Fruit fly (Drosophila melanogaster): Measurements from ENCODE around the gene mip130.

The mip130 gene

DNA sequence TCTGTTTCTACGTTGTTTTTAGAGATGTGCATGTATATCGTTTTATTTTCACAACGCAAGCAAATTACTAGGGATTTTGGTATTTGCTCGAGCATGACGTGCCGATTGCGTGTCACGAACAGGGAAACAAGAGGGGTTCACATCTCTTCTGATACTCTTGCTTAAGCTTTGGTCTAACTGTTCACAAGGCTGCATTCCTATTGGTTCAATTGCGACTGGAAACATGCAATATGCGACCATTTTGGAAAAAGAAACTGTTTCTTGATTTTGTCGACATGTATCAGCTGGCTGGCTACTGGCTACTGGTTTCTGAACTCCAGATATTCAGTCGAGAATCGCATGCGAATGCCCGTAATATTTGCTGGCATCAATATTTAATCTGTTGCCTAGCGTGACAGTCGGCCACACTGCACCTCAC lies 27.9 kb upstream of the mip130 start, which contains the start of gene Coa8 (continued):
- TF ChIP-seq CG12391 (tag; optimal IDR thresholded peaks at IDR 0.05), result peak; percentile 39
- 0 out of 2 replicates have a peak, but pooled peaks have one; percentile 30 for TF ChIP-seq CG14014 (GFP tag; IDR thresholded peaks at IDR 0.05)
- TF ChIP-seq bsh (GFP tag; optimal IDR thresholded peaks at IDR 0.05), result peak in 1 of 2 experiments; percentile 11
- TF ChIP-seq Scr (GFP tag; IDR thresholded peaks at IDR 0.05; ENCODE audit: partially characterized antibody), result peak; percentile 11
- TF ChIP-seq CG1529 (GFP tag; optimal IDR thresholded peaks at IDR 0.05), result no peak
- no peak for TF ChIP-seq sens-2 (GFP tag; IDR thresholded peaks at IDR 0.05)
- TF ChIP-seq CG18599 (GFP tag; optimal IDR thresholded peaks at IDR 0.05), result peak; percentile 56
- no peak for TF ChIP-seq CG1792 (GFP tag; optimal IDR thresholded peaks at IDR 0.05)
- TF ChIP-seq Dfd (GFP tag; optimal IDR thresholded peaks at IDR 0.05), result no peak
- TF ChIP-seq CG11695 (GFP tag; IDR thresholded peaks at IDR 0.05), result peak; percentile 49; the same call in 2 of the 3 replicates
- no peak for TF ChIP-seq tll (GFP tag; optimal IDR thresholded peaks at IDR 0.05)
- no peak for TF ChIP-seq CG7271 (tag; optimal IDR thresholded peaks at IDR 0.05)
- TF ChIP-seq CG34376 (GFP tag; optimal IDR thresholded peaks at IDR 0.05), result peak; percentile 30
- TF ChIP-seq lmd (GFP tag; IDR thresholded peaks at IDR 0.05), result peak; percentile 50; the same call in 1 of the 2 replicates
- peak; percentile 30 for TF ChIP-seq PHDP (tag; optimal IDR thresholded peaks at IDR 0.05)
- TF ChIP-seq Bgb (GFP tag; IDR thresholded peaks at IDR 0.05; ENCODE audit: partially characterized antibody), result peak; percentile 39; the same call in 1 of the 2 replicates
- no peak for TF ChIP-seq ro (GFP tag; IDR thresholded peaks at IDR 0.05)
- no peak for TF ChIP-seq sc (optimal IDR thresholded peaks at IDR 0.05)
- no peak for TF ChIP-seq sc (GFP tag; optimal IDR thresholded peaks at IDR 0.05)
- TF ChIP-seq CG15011 (GFP tag; optimal IDR thresholded peaks at IDR 0.05), result no peak
- TF ChIP-seq pros (GFP tag; optimal IDR thresholded peaks at IDR 0.05), result no peak
- TF ChIP-seq CG6654 (GFP tag; optimal IDR thresholded peaks at IDR 0.05), result no peak
- TF ChIP-seq ap (GFP tag; IDR thresholded peaks at IDR 0.05), result no peak
- peak; percentile 31 for TF ChIP-seq Nf-YC (tag; optimal IDR thresholded peaks at IDR 0.05)
- no peak for TF ChIP-seq slou (GFP tag; optimal IDR thresholded peaks at IDR 0.05)
- no peak for TF ChIP-seq aop (GFP tag; IDR thresholded peaks at IDR 0.05)
- no peak for TF ChIP-seq Usf (GFP tag; optimal IDR thresholded peaks at IDR 0.05)
- TF ChIP-seq insv (GFP tag; optimal IDR thresholded peaks at IDR 0.05), result peak in 1 of 2 experiments; percentile 25
- TF ChIP-seq toy (GFP tag; IDR thresholded peaks at IDR 0.05), result no peak
- TF ChIP-seq CG7357 (GFP tag; IDR thresholded peaks at IDR 0.05), result 0 out of 3 replicates have a peak, but pooled peaks have one; percentile 5
- TF ChIP-seq CG4282 (GFP tag; optimal IDR thresholded peaks at IDR 0.05), result no peak
- TF ChIP-seq B-H1 (GFP tag; IDR thresholded peaks at IDR 0.05), result peak; percentile 36; the same call in 2 of the 3 replicates
- TF ChIP-seq CG15696 (tag; optimal IDR thresholded peaks at IDR 0.05), result peak; percentile 29
- no peak for TF ChIP-seq Jarid2 (GFP tag; optimal IDR thresholded peaks at IDR 0.05)
- peak; percentile 2 for TF ChIP-seq Bteb2 (GFP tag; optimal IDR thresholded peaks at IDR 0.05)
- TF ChIP-seq Taf1 (GFP tag; IDR thresholded peaks at IDR 0.05), result no peak
- TF ChIP-seq CG4404 (GFP tag; IDR thresholded peaks at IDR 0.05), result peak; percentile 33; the same call in 1 of the 2 replicates
- no peak for TF ChIP-seq CG8478 (optimal IDR thresholded peaks at IDR 0.05)
- no peak for TF ChIP-seq Sry-β (GFP tag; optimal IDR thresholded peaks at IDR 0.05)
- TF ChIP-seq Gug (GFP tag; IDR thresholded peaks at IDR 0.05), result peak; percentile 37; the same call in 2 of the 4 replicates
- no peak for TF ChIP-seq exex (tag; optimal IDR thresholded peaks at IDR 0.05)
- TF ChIP-seq shn (GFP tag; optimal IDR thresholded peaks at IDR 0.05), result peak; percentile 60
- TF ChIP-seq CG17186 (GFP tag; optimal IDR thresholded peaks at IDR 0.05), result no peak
- TF ChIP-seq lbe (GFP tag; optimal IDR thresholded peaks at IDR 0.05), result no peak
- peak; percentile 44 for TF ChIP-seq CG3847 (GFP tag; IDR thresholded peaks at IDR 0.05)
- peak; percentile 44; the same call in 2 of the 3 replicates for TF ChIP-seq CG14860 (GFP tag; IDR thresholded peaks at IDR 0.05; ENCODE audit: partially characterized antibody)
- no peak for TF ChIP-seq D (optimal IDR thresholded peaks at IDR 0.05)
- no peak for TF ChIP-seq D (GFP tag; optimal IDR thresholded peaks at IDR 0.05)
- peak; percentile 26; the same call in 2 of the 3 replicates for TF ChIP-seq Aef1 (GFP tag; IDR thresholded peaks at IDR 0.05)
- no peak for TF ChIP-seq CG4730 (GFP tag; IDR thresholded peaks at IDR 0.05)
- TF ChIP-seq Ets65A (GFP tag), result peak; percentile 93
